Worm (Caenorhabditis elegans): Measurements from ENCODE around the gene srbc-21.

DNA sequence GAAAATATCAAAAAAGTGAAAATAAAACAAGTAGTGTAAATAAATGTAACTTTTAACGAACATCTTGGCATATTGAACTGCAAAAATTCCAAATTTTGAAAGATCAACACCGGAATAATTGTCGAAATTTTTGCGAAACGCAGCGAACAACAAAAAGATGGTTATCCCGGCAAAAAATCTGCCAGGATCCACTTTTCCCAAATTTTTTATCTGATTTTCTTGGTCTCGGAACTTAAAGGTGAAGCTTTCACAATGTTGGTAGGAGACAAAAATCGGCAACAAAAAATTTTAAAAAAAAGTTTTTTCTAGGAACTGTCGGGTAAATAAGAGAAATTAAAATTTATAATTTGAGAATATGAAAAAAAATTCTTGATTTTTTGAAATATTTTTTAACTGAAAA lies 36.8 kb upstream of the srbc-21 start, which contains the start of gene bgnt-1.2:
- no peak for TF ChIP-seq ceh-14 (tag; optimal IDR thresholded peaks at IDR 0.05)
- TF ChIP-seq K09A11.1 (tag; optimal IDR thresholded peaks at IDR 0.05; ENCODE audit: insufficient read depth), result no peak
- TF ChIP-seq ama-1 (optimal IDR thresholded peaks at IDR 0.05), result no peak
- TF ChIP-seq unc-3 (GFP tag; conservative IDR thresholded peaks at IDR 0.05), result no peak
- TF ChIP-seq unc-3 (tag; optimal IDR thresholded peaks at IDR 0.05), result no peak
- no peak for TF ChIP-seq unc-42 (tag; optimal IDR thresholded peaks at IDR 0.05)
- TF ChIP-seq hlh-8 (tag; optimal IDR thresholded peaks at IDR 0.05), result no peak
- no peak for TF ChIP-seq ceh-9 (tag; optimal IDR thresholded peaks at IDR 0.05)
- TF ChIP-seq pha-4 (tag; optimal IDR thresholded peaks at IDR 0.05), result no peak
- TF ChIP-seq pqm-1 (tag; optimal IDR thresholded peaks at IDR 0.05), result no peak
- TF ChIP-seq fkh-10 (GFP tag; optimal IDR thresholded peaks at IDR 0.05), result no peak
- TF ChIP-seq pag-3 (tag; optimal IDR thresholded peaks at IDR 0.05; ENCODE audit: borderline replicate concordance), result no peak
- TF ChIP-seq ceh-34 (tag; optimal IDR thresholded peaks at IDR 0.05), result no peak
- no peak for TF ChIP-seq zip-5 (tag; optimal IDR thresholded peaks at IDR 0.05)
